Worm (Caenorhabditis elegans) whole organism, late embryonic: ENCODE results near the gene C31H2.3.

Source experiments
- C08G9.2 ChIP-seq: sonication (generic microtip); optimal IDR thresholded peaks from 2 replicates; lab custom pipeline; 2016; ENCODE audit warnings: mild to moderate bottlenecking, missing genetic modification characterization, moderate library complexity, missing compliant biosample characterization
- C38D4.7 ChIP-seq: fragments of 200-800 bp; sonication (Bioruptor generic); optimal IDR thresholded peaks from 2 replicates; lab custom pipeline; 2018; ENCODE audit warnings: mild to moderate bottlenecking, missing genetic modification characterization, moderate library complexity, missing compliant biosample characterization
- T23F11.4 ChIP-seq: fragments of 200-800 bp; sonication (Bioruptor generic); optimal IDR thresholded peaks from 2 replicates; lab custom pipeline; 2018; ENCODE audit warnings: mild to moderate bottlenecking, missing genetic modification characterization, missing compliant biosample characterization
- ahr-1 ChIP-seq: sonication (generic microtip); optimal IDR thresholded peaks from 2 replicates; lab custom pipeline; 2016; ENCODE audit warnings: missing genetic modification characterization, missing compliant biosample characterization
- ama-1 ChIP-seq: fragments of 150-350 bp; optimal IDR thresholded peaks from 2 replicates; lab custom pipeline; 2014
- ceh-14 ChIP-seq: sonication (generic microtip); optimal IDR thresholded peaks from 2 replicates; lab custom pipeline; 2016; ENCODE audit warnings: missing genotype, missing genetic modification characterization, missing compliant biosample characterization
- ceh-19 ChIP-seq: fragments of 200-800 bp; sonication (Bioruptor generic); optimal IDR thresholded peaks from 2 replicates; lab custom pipeline; 2018; ENCODE audit warnings: mild to moderate bottlenecking, missing genetic modification characterization, missing compliant biosample characterization
- ceh-22 ChIP-seq: sonication (generic microtip); optimal IDR thresholded peaks from 2 replicates; lab custom pipeline; 2017; ENCODE audit warnings: missing biosample characterization, missing genetic modification characterization
- ceh-45 ChIP-seq: fragments of 200-800 bp; sonication (Bioruptor generic); IDR thresholded peaks from 2 replicates; pipeline ENCODE4 v1.3.6; 2022; ENCODE audit warnings: missing genetic modification reagents, missing genetic modification characterization, missing compliant biosample characterization
- ceh-48 ChIP-seq: sonication (generic microtip); optimal IDR thresholded peaks from 2 replicates; lab custom pipeline; 2016; ENCODE audit warnings: missing genetic modification characterization, inconsistent platforms, missing compliant biosample characterization
- ceh-6 ChIP-seq: fragments of 200-800 bp; sonication (Bioruptor generic); optimal IDR thresholded peaks from 2 replicates; lab custom pipeline; 2018; ENCODE audit warnings: mild to moderate bottlenecking, missing genetic modification characterization, missing compliant biosample characterization
- che-1 ChIP-seq: sonication (generic microtip); optimal IDR thresholded peaks from 2 replicates; lab custom pipeline; 2016; ENCODE audit warnings: mild to moderate bottlenecking, missing genetic modification characterization, missing compliant biosample characterization
- dve-1 ChIP-seq: sonication (generic microtip); optimal IDR thresholded peaks from 2 replicates; lab custom pipeline; 2017; ENCODE audit warnings: antibody characterized with exemption, mild to moderate bottlenecking, missing genetic modification characterization, missing compliant biosample characterization
- elt-2 ChIP-seq: sonication (generic microtip); optimal IDR thresholded peaks from 2 replicates; lab custom pipeline; 2016; ENCODE audit warnings: missing genetic modification reagents, missing genetic modification characterization, missing compliant biosample characterization
- elt-4 ChIP-seq: sonication (generic microtip); optimal IDR thresholded peaks from 2 replicates; lab custom pipeline; 2016; ENCODE audit warnings: missing genetic modification characterization, missing compliant biosample characterization
- ets-4 ChIP-seq: sonication (generic microtip); optimal IDR thresholded peaks from 2 replicates; lab custom pipeline; 2016; ENCODE audit warnings: missing genetic modification characterization, missing compliant biosample characterization
- eyg-1 ChIP-seq: sonication (generic microtip); optimal IDR thresholded peaks from 2 replicates; lab custom pipeline; 2016; ENCODE audit warnings: missing genotype, missing genetic modification characterization, missing compliant biosample characterization
- gmeb-2 ChIP-seq: sonication (generic microtip); optimal IDR thresholded peaks from 2 replicates; lab custom pipeline; 2016; ENCODE audit warnings: missing genetic modification characterization, inconsistent platforms, missing compliant biosample characterization
- hlh-13 ChIP-seq: fragments of 200-800 bp; sonication (Bioruptor generic); optimal IDR thresholded peaks from 2 replicates; lab custom pipeline; 2018; ENCODE audit warnings: mild to moderate bottlenecking, missing genetic modification characterization, missing compliant biosample characterization
- lin-11 ChIP-seq: fragments of 200-800 bp; sonication (Bioruptor generic); optimal IDR thresholded peaks from 2 replicates; lab custom pipeline; 2018; ENCODE audit warnings: mild to moderate bottlenecking, missing genetic modification characterization, missing compliant biosample characterization
- nfya-1 ChIP-seq: sonication (generic microtip); optimal IDR thresholded peaks from 2 replicates; lab custom pipeline; 2017; ENCODE audit warnings: missing genetic modification characterization, mild to moderate bottlenecking, missing compliant biosample characterization, antibody characterized with exemption, moderate library complexity
- pat-9 ChIP-seq: fragments of 200-800 bp; sonication (Bioruptor generic); optimal IDR thresholded peaks from 2 replicates; lab custom pipeline; 2018; ENCODE audit warnings: mild to moderate bottlenecking, missing genetic modification characterization, moderate library complexity, missing compliant biosample characterization
- pha-2 ChIP-seq: sonication (generic microtip); optimal IDR thresholded peaks from 2 replicates; lab custom pipeline; 2017; ENCODE audit warnings: mild to moderate bottlenecking, missing genetic modification characterization, missing compliant biosample characterization
- pha-4 ChIP-seq: fragments of 150-350 bp; optimal IDR thresholded peaks from 2 replicates; lab custom pipeline; 2018; ENCODE audit warnings: missing biosample characterization, missing genetic modification reagents, missing genetic modification characterization
- pros-1 ChIP-seq: fragments of 150-350 bp; optimal IDR thresholded peaks from 2 replicates; lab custom pipeline; 2014; ENCODE audit warnings: missing biosample characterization, missing genetic modification reagents, missing genetic modification characterization
- rnt-1 ChIP-seq: sonication (generic microtip); optimal IDR thresholded peaks from 2 replicates; lab custom pipeline; 2016; ENCODE audit warnings: missing genetic modification characterization, missing compliant biosample characterization
- sdc-2 ChIP-seq: sonication (generic microtip); optimal IDR thresholded peaks from 2 replicates; lab custom pipeline; 2016; ENCODE audit warnings: missing genotype, missing genetic modification characterization, missing compliant biosample characterization
- sox-4 ChIP-seq: sonication (generic microtip); optimal IDR thresholded peaks from 2 replicates; lab custom pipeline; 2017; ENCODE audit warnings: mild to moderate bottlenecking, missing genetic modification characterization, inconsistent platforms, missing compliant biosample characterization
- tbx-7 ChIP-seq: sonication (generic microtip); optimal IDR thresholded peaks from 2 replicates; lab custom pipeline; 2016; ENCODE audit warnings: missing genotype, missing genetic modification characterization, missing compliant biosample characterization
- unc-42 ChIP-seq: sonication (generic microtip); optimal IDR thresholded peaks from 2 replicates; lab custom pipeline; 2016; ENCODE audit warnings: missing genotype, missing genetic modification characterization, missing compliant biosample characterization
- unc-86 ChIP-seq: sonication (generic microtip); optimal IDR thresholded peaks from 2 replicates; lab custom pipeline; 2016; ENCODE audit warnings: missing genetic modification characterization, missing compliant biosample characterization
- ztf-16 ChIP-seq: sonication (generic microtip); optimal IDR thresholded peaks from 2 replicates; lab custom pipeline; 2017; ENCODE audit warnings: missing genetic modification characterization, missing compliant biosample characterization

C31H2.3 gene

DNA sequence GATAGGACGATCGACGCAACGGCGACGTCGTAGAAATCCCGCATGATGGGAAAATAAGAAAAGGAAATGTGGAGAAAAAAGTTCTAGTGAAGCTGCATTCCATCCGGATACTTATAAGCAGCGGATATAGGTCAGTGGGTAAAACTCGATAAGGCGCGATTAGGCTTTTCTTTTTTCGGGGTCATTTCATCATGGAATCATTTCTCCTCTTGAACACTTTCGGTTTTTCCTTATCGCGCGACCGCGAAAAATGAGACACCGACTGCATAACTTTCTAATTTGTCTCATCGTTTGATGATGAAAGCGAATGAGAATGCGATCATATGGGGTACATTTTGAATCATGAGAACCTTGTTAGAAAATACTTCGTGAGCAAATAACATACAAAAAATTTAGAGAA, 3.8 kb downstream of the C31H2.3 start, which contains the start of gene dpy-8:
TSS of gene dpy-8 (minus strand) at position 88 of the 400 bp plus-strand sequence.
- TF ChIP-seq gmeb-2 (tag; lab: Kevin White, UChicago) (no peak), sdc-2 (tag; lab: Kevin White, UChicago) (no peak), pros-1 (tag; lab: Kevin White, UChicago) (no peak), rnt-1 (no peak), ceh-14 (no peak)

DNA sequence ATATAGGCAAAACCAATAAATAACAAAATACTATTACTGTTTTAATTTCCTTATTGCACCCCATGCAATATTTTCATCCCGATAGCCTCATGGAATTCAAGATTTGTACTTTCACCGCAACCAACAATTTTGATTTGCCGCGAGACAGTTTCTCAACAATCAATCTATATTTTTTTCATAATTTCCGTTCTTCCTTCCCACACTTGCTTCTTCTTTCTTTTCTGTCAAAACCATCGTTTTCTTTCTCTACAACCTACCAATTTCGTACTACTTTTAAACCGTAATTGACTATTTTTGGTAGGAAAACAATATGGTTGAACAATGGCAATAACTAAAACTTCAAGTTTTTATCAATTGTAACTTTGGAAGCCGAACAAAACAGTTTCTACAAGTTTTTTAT, 6.3 kb downstream of the C31H2.3 start, which contains the start of gene C31H2.14:
TSS of gene C31H2.14 (plus strand) at position 301 of the 400 bp plus-strand sequence.
- TF ChIP-seq ets-4 (tag; lab: Kevin White, UChicago) (no peak), ztf-16 (no peak), elt-4 (tag; lab: Kevin White, UChicago) (no peak)

- TF ChIP-seq C38D4.7 (GFP tag; lab: Kevin White, UChicago) (no peak), C08G9.2 (tag; lab: Kevin White, UChicago) (no peak), eyg-1 (tag; lab: Kevin White, UChicago) (no peak), lin-11 (tag; lab: Kevin White, UChicago) (no peak)
- TF ChIP-seq, all 69 proteins: peak for 0
Measured at ce11 chrX:5142403-5142802, 11.8 kb downstream of the C31H2.3 start.

DNA sequence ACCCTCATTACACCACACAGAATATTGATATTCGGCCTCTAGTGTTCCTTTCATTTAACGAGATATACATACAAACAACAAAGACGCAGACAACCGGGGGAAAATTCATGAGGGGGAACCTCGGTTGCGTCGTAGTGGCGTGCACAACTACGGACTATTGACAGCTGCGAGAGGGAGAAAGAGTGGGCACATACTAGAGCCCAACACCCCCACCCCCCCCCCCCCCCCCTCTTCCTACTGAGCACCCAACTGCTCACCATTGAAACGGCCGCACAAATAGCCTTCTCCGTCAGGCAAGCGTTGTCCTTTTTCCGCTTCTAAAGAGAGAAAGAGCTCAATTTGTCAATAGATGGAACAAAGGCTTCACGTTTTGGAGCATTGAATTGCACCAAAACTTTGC, 14.0 kb downstream of the C31H2.3 start:
- TF ChIP-seq nfya-1 (tag; lab: Kevin White, UChicago): peak; percentile 16
- TF ChIP-seq dve-1 (tag; lab: Kevin White, UChicago): no peak
- peak; percentile 42 for TF ChIP-seq che-1 (tag; lab: Kevin White, UChicago)
- TF ChIP-seq elt-4 (tag; lab: Kevin White, UChicago): no peak
- TF ChIP-seq unc-42 (tag; lab: Kevin White, UChicago): peak; percentile 5
- TF ChIP-seq ceh-19 (GFP tag; lab: Kevin White, UChicago): peak; percentile 64
- peak; percentile 35 for TF ChIP-seq T23F11.4
- TF ChIP-seq lin-11 (tag; lab: Kevin White, UChicago): no peak
- TF ChIP-seq pha-2: peak; percentile 71
- peak; percentile 43 for TF ChIP-seq pat-9 (tag; lab: Kevin White, UChicago)
- TF ChIP-seq sdc-2 (tag; lab: Kevin White, UChicago): no peak
- peak; percentile 48 for TF ChIP-seq ceh-48 (tag; lab: Kevin White, UChicago)
- TF ChIP-seq, all 69 proteins: peak for 8

- TF ChIP-seq ahr-1 (no peak), ceh-6 (GFP tag; lab: Kevin White, UChicago) (no peak), hlh-13 (no peak)
Measured at ce11 chrX:5137716-5138470, 16.3 kb downstream of the C31H2.3 start.

DNA sequence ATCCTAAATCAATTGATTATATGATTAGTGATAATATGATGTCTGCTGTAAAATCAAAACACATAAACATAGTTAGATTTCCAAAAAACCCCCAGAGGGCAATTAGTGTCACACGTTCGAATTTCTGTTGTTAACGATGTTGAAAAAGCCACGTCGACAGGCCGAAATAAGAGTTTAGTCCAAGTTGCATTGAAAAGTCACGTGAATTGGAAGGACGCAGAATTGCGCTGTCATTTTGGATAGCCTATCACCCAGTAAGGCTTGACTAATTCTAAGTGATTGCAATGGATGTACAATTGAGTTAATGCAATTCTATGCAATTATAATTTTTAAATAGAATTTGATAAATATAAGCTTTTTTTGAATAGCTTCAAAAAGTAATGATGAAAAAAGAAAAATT, 18.6 kb downstream of the C31H2.3 start:
- no peak for TF ChIP-seq tbx-7 (tag; lab: Kevin White, UChicago)
- TF ChIP-seq elt-2 (tag; lab: Kevin White, UChicago): no peak
- TF ChIP-seq sox-4: no peak
- no peak for TF ChIP-seq ceh-22
- no peak for TF ChIP-seq unc-86
- TF ChIP-seq pha-4 (tag; lab: Kevin White, UChicago): no peak
- no peak for TF ChIP-seq ceh-45 (GFP tag; lab: Robert Waterston, UW)
- no peak for TF ChIP-seq ama-1 (lab: Kevin White, UChicago)
- no peak for TF ChIP-seq che-1 (tag; lab: Kevin White, UChicago)
- TF ChIP-seq ceh-14: no peak
